Fruit fly (Drosophila melanogaster) whole organism, larva: ENCODE data around the gene TSG101.

Experiments used
- noc ChIP-seq: fragments of 200-800 bp; sonication (Bioruptor generic); optimal IDR thresholded peaks from 3 replicates; lab custom pipeline; 2019; ENCODE audit warnings: missing biosample characterization, mild to moderate bottlenecking, missing genetic modification characterization, moderate library complexity

The TSG101 gene

DNA sequence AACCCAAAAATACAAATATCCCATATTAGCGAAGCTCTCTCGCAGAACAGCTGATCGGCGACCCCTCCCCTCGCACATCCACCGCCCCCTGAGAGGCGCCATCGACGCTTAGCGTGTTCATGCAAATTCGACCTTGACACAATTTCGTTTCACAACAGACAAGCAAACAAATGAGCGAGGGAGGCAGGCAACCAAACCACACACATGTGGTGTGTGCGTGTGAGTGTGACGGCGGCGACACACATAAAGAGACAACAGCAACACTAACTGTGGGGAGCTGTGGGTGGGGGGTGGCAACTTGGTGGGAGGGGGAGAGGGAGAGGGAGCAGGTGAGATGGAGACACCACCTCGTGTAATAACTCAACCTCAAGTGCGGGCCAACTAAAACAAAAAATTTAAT lies 17.4 kb upstream of the TSG101 start:
- TF ChIP-seq noc (tag; lab: Kevin White, UChicago): no peak

DNA sequence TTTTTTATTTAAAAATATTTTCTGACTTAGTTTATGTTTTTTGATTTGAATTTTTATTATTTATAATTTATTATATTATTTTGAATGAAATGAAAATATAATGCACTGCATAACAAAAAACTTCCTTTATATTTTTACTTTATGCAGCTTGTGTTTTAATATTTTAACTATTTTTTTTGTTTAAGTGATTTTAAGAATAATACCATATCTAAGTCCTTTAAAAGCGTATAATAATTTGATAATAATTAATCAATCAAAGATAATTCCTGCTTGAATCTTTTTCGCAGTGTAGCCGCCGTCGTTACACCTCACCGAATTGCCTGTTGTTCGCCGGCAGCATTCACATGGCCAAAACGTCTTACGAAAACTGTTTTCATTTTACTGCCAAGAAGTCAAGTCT lies 16.9 kb upstream of the TSG101 start:
- no peak for TF ChIP-seq noc (tag; lab: Kevin White, UChicago)

DNA sequence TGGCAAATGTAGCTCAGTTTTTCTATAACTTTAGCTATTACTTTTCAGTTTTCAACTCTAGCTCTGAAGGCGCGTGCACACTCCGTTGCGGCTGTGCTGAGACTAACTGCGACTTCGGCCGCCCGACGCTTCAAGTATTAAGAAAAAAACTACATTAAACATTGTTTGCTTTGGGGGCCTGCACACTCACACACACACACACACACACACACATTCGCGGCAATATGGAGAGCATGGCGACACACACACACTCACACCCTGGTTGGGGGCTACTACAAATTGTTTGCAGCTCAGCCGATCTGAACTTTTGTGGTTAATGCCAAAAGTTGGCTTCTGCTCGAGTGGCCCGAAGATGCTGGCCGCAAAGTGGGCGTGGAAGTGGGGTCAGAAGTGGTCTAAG lies 13.1 kb upstream of the TSG101 start, which contains the start of gene CG13024:
TSS of gene CG13024 (minus strand) at position 108 of the 400 bp plus-strand sequence.
- no peak for TF ChIP-seq noc (tag; lab: Kevin White, UChicago)

DNA sequence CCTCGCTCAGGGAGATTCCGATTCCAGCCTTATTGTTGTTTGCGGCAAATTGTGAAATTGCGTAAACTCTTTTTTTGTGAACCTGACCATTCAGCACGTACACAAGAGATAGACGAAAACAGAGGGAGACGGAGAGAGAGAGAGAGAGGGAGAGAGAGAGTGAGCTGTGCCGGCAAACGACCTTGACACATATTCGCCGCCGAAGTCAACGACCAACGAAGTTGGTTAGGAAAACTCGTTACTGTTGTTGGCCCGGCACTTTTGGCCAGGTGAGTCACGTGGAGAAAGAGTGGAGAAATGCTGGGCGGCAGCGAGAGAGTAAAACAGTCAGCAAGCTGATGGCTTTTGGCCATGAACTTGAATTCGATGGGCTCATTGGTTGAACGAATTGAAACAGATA lies 12.1 kb upstream of the TSG101 start:
- TF ChIP-seq noc (tag; lab: Kevin White, UChicago): no peak

DNA sequence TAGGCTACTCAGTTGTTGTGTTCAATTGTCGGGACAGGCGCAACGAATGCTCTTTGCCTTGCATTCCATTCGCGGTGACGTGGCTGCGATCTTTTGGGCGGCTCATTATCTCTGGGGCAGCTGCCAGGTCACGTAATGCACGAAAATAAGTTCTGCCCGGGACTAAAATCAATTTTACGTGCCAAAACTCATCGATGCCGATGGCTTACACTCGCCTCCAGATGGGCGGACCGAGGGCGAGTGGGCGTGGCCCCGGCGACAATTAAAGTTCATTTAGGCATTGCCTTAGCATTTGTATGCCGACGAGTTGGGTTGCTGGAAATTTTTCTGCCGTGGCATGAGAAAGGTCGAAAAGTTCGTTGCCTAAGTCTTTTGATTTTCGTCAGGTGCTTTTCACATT lies 5.4 kb upstream of the TSG101 start:
- no peak for TF ChIP-seq noc (tag; lab: Kevin White, UChicago)

DNA sequence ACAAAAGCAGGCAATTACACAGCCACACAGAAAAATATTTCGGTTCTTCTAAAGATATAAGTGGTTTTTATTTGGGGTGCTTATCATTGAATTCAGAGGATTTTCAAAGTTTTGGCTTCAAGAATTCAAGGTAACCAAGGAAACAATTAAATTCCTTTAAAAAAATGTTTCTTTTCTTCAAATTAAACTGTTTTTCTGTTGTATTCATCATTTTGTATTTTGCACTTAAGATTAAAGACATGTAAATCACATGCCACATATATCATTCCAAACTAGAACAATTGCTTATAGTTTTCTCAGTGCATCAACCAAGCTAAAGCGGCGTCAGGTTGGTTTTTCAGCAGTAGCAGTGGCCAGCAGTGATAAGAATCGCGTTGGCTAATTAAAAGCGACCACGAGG lies 1.6 kb upstream of the TSG101 start:
- TF ChIP-seq noc (tag; lab: Kevin White, UChicago): no peak

DNA sequence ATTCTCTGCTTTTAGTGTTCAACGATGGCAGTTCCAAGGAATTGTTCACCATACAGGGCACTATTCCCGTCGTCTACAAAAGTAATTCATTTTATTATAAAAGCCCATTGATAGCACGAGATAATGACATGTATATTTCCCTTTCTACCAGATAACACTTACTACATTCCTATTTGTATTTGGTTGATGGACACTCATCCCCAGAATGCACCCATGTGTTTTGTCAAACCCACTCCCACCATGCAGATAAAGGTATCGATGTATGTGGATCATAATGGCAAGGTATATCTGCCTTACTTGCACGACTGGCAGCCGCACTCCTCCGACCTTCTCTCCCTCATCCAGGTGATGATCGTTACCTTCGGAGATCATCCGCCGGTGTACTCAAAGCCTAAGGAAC lies 858 bp downstream of the TSG101 start:
- TF ChIP-seq noc (tag; lab: Kevin White, UChicago): no peak

DNA sequence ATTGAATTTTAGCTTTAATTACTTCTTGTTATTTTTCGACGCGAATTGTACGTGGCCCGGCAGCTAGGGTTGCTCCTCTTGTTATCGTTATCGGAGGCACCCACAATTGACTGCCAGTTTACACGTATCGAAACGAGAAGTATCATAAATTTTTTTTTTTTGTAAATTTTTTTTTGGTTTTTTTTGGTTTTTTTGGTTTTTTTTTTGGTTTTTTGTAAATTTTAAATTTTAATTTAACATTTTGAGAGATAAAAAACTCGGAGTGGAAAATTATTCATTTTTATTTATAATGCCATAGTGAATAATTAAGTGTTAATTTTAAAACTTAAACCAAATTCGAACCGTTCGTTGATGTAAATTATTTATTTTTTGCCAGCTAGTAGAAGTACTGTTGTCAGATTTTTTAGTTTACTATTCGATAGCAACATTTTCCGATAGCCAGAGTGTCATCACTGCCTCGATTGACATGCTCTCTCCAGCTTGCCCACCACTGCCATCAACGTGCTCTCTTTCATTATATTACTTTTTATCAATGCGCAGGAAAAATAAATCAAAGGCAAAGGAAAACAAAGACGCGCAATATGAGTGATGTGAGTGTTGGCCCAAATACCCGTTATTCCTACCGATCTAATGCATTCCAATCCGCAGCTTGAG lies 3.0 kb downstream of the TSG101 start, which contains the start of the genes kud and Zcchc7:
TSS of gene kud (minus strand) at position 72 of the 654 bp plus-strand sequence.
TSS of gene Zcchc7 (plus strand) at position 467 of the 654 bp plus-strand sequence.
- TF ChIP-seq noc (tag; lab: Kevin White, UChicago): peak; percentile 79

DNA sequence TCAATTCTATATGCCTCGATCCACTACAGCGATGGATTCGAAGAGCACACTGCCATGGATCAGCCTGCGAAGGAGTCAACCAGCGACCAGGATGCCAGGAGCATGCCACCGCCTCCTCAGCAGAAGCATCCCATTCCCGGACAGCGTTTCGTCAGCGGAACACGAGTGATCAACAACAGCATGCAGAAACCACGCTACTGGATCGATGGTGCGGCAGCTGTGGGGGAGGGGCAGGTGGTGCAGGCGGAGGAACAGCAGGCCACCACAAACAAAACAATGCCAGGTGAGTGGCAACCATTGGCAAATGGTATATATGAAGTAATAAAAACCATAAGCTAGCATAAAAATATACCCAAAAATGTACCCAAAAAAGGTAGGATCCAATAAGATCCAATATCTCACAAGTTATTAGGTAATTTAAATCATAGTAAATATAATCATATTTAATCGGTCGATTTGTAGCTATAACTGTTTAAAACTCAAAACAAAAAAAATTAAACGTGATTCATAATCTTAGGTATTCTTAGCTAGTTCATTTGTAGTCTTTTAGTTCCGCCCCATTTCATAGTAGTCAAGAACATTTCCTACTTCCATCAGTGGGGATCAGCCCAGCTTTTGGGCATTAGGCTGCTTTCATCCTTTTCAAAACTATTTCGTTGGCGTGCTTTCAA lies 3.6 kb downstream of the TSG101 start, which contains the start of gene CG32161:
TSS of gene CG32161 (plus strand) at position 621 of the 671 bp plus-strand sequence.
- TF ChIP-seq noc (tag; lab: Kevin White, UChicago): no peak

DNA sequence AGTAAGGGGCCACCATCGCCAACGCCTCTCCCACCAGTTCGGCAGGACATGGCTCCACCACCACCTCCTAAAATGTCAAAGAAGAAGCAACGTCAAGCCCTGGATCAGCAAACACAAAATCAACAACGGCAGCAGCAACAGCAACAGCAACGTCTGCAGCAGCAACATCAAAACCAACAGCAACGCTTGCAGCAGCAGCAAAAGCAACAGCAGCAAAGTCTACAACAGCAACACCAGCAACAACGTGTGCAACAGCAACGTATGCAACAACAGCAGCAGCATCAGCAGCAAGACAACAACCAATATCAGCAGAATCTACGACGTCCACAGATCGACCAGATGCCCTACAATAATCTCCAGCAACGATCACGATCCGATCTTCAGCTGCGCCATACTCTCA lies 9.5 kb downstream of the TSG101 start:
- no peak for TF ChIP-seq noc (tag; lab: Kevin White, UChicago)

DNA sequence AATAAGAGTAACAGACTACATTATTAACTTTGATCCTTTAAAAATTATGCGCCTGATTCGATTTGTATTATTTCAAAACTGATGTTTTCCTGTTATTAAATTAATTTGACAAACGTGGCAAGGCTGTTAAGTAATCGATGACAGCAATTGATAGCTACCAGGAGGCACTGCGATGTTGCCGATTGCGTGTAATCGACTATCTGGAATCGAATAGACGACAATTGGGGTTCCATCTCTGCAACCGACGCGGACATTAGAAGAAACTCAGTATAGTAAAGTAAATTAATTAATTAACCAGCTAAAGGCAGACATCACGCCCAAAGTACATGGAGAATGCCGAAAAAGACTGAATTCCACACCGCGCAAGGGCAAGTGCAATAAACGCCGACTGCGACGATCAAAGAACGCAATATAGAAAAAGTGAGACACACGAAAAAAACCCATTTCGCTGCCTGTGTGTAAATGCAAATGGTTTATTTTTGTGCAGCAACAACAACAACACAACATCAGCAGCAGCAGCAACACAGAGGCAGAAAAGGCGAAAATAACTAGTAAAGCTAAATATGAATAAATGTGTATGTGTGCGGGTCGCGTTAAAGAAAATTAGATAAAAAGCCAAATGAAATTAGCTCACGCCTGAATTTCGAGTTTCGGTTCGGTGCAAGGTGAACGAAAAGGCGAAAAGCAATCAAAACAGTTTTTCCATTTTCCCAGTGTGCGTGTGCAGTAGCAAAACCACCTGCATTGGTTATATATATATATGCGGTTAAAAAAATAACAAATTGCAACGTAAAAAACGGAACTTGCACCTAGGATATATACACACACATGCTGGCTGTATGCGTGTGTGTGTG lies 11.7 kb downstream of the TSG101 start, which contains the start of gene sina:
TSS of gene sina (plus strand) at position 219 of the 854 bp plus-strand sequence.
- no peak for TF ChIP-seq noc (tag; lab: Kevin White, UChicago)

DNA sequence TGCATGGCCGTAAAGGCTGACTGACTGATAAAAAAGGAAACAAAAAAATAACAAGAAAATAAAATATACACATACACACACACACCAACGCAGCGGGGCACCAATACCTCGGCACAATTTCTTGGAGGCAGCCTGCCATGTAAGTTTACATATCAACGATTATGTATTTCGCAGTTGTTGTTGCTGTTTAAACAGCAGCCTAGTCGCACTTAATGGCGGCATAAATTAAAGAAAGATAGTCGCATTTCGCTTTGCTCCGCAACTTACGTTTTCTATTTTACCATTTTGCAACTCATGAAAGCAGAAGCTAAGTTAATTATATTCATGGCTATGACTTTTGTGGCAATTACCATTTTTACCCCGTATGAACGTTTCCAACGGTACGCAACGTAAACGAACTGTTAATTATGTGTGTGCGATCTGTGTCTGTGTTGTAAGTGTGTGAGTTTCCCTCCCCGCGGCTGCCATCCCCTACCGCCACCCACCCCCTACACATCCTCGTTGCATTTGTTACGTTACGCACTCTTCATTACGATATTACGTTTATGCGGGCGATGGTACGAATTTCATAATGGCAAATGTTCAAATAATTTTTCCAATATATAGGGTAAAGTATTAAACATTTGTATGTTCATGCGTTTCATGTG lies 12.4 kb downstream of the TSG101 start:
- no peak for TF ChIP-seq noc (tag; lab: Kevin White, UChicago)

DNA sequence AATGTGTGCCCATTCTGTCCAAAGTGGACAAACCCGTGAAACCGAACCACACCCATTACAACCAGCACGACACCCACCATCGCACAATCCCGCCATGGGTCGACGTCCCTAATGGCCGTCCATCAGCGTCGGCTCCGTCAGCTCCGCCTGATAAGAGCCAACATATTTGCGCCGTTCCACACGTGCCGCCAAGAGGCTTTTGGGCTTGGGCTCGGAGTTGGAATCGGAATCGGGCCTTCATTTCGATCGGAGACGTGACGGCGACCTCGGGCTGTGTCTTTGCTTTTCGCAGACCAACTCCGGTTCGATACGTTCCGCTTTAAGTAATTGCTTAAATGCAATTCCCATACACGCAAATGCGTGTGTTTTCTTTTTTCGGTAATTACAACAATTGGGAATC lies 13.2 kb downstream of the TSG101 start:
- no peak for TF ChIP-seq noc (tag; lab: Kevin White, UChicago)

DNA sequence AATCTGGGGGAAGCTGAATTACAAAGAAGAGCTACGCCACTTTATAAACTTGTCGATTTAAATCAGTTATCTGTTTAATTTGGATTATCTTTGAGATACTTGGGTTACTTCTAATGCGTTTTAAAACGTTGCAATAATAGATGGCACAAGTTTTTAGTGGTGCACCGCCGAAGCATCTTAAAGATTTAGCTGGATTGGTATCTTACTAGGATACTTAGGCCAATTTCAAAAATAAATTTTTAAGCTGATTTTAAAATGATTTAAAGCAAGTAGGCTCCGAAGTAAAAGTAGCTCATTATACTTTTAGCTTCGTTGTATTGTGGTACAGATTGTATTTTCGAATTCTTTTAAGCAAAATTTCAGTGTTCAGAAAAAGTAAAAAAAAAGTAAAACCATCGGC lies 16.7 kb downstream of the TSG101 start, which contains the start of gene sinah:
TSS of gene sinah (plus strand) at position 301 of the 400 bp plus-strand sequence.
- no peak for TF ChIP-seq noc (tag; lab: Kevin White, UChicago)

DNA sequence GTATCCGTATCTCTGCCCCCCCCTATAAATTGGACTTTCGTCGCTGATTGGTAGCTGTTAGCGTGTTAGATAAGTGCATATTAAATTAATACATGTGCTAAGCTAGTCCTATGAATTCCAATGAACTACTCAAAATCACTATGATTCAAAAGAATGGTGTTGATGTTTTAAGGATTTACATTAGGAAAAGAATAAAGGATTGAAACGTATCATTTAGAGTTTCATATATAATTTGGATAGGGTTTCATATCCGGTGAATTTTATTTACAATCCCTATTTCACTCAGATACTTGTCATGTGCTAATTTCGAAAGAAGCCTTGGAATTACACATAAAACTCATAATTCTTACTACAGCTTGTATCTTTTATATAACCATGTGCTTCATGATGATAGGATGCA lies 18.2 kb downstream of the TSG101 start, which contains the start of gene CG13029:
TSS of gene CG13029 (plus strand) at position 301 of the 400 bp plus-strand sequence.
- TF ChIP-seq noc (tag; lab: Kevin White, UChicago): no peak
